Fruit fly (Drosophila melanogaster) whole organism, embryonic: ENCODE results near the gene CG7656.
A peak's percentile ranks its signal among the peaks of the same experiment; 100 is the strongest.

Experiments used
- Awh ChIP-seq: fragments of 200-800 bp; sonication (Bioruptor generic); IDR thresholded peaks from 2 replicates; pipeline ENCODE4, ENCODE4 v1.3.6; 2022; ENCODE audit warnings: missing biosample characterization, missing genetic modification characterization
- B-H1 ChIP-seq: fragments of 200-800 bp; sonication (Bioruptor generic); IDR thresholded peaks from 3 replicates; pipeline ENCODE4 v1.3.6; 2022; ENCODE audit warnings: missing biosample characterization, missing genetic modification characterization
- B-H2 ChIP-seq: fragments of 200-800 bp; sonication (Bioruptor generic); optimal IDR thresholded peaks from 2 replicates; lab custom pipeline; 2018; ENCODE audit warnings: missing biosample characterization, mild to moderate bottlenecking, missing genetic modification characterization
- C15 ChIP-seq: fragments of 200-800 bp; sonication (Bioruptor generic); IDR thresholded peaks from 3 replicates; pipeline ENCODE4 v1.3.6; 2022; ENCODE audit warnings: missing biosample characterization, missing genetic modification characterization
- CG10321 ChIP-seq: fragments of 200-800 bp; sonication (Bioruptor generic); IDR thresholded peaks from 2 replicates; pipeline ENCODE4 v1.3.6; 2022; ENCODE audit warnings: missing biosample characterization, missing genetic modification characterization
- CG11560 ChIP-seq: fragments of 200-800 bp; sonication (Bioruptor generic); IDR thresholded peaks from 3 replicates; pipeline ENCODE4 v1.3.6; 2022; ENCODE audit warnings: missing biosample characterization, missing genetic modification characterization
- CG11696 ChIP-seq: fragments of 200-800 bp; sonication (Bioruptor generic); IDR thresholded peaks from 2 replicates; pipeline ENCODE4 v1.3.6; 2022; ENCODE audit warnings: missing biosample characterization, missing genetic modification characterization
- CG14860 ChIP-seq: fragments of 200-800 bp; sonication (Bioruptor generic); IDR thresholded peaks from 3 replicates; pipeline ENCODE4 v1.3.6; 2022; ENCODE audit warnings: missing biosample characterization, missing genetic modification characterization; ENCODE audit not compliant: partially characterized antibody
- CG15269 ChIP-seq: fragments of 200-800 bp; sonication (Bioruptor generic); optimal IDR thresholded peaks from 2 replicates; lab custom pipeline; 2018; ENCODE audit warnings: missing biosample characterization, mild to moderate bottlenecking, missing genetic modification characterization, moderate library complexity
- CG17361 ChIP-seq: fragments of 200-800 bp; sonication (Bioruptor generic); IDR thresholded peaks from 3 replicates; pipeline ENCODE4 v1.3.6; 2022; ENCODE audit warnings: missing biosample characterization, missing genetic modification characterization
- CG31224 ChIP-seq: fragments of 200-800 bp; sonication (Bioruptor generic); IDR thresholded peaks from 2 replicates; pipeline ENCODE4 v1.3.6; 2022; ENCODE audit warnings: missing biosample characterization, missing genetic modification characterization
- CG42726 ChIP-seq: fragments of 200-800 bp; sonication (Bioruptor generic); IDR thresholded peaks from 2 replicates; pipeline ENCODE4 v1.3.6; 2022; ENCODE audit warnings: missing biosample characterization, missing genetic modification characterization; ENCODE audit not compliant: partially characterized antibody
- CG4424 ChIP-seq: fragments of 200-800 bp; sonication (Bioruptor generic); optimal IDR thresholded peaks from 3 replicates; lab custom pipeline; 2016; ENCODE audit warnings: missing biosample characterization, missing genetic modification characterization
- CG5245 ChIP-seq: fragments of 200-800 bp; sonication (Bioruptor generic); optimal IDR thresholded peaks from 3 replicates; lab custom pipeline; 2016; ENCODE audit warnings: missing biosample characterization, missing genetic modification characterization
- CG5953 ChIP-seq: fragments of 200-800 bp; sonication (Bioruptor generic); IDR thresholded peaks from 2 replicates; pipeline ENCODE4 v1.3.6; 2022; ENCODE audit warnings: missing biosample characterization, missing genetic modification characterization
- CG6683 ChIP-seq: fragments of 200-800 bp; sonication (Bioruptor generic); optimal IDR thresholded peaks from 2 replicates; lab custom pipeline; 2017; ENCODE audit warnings: missing biosample characterization, mild to moderate bottlenecking, missing genetic modification characterization, missing genetic modification reagents
- CG6689 ChIP-seq: fragments of 200-800 bp; sonication (Bioruptor generic); IDR thresholded peaks from 2 replicates; pipeline ENCODE4 v1.3.6; 2022; ENCODE audit warnings: missing biosample characterization, missing genetic modification characterization
- CG6765 ChIP-seq: fragments of 200-800 bp; sonication (Bioruptor generic); optimal IDR thresholded peaks from 3 replicates; lab custom pipeline; 2017; ENCODE audit warnings: missing biosample characterization, mild to moderate bottlenecking, missing genetic modification characterization
- CG8281 ChIP-seq: fragments of 200-800 bp; sonication (Bioruptor generic); optimal IDR thresholded peaks from 2 replicates; lab custom pipeline; 2018; ENCODE audit warnings: missing biosample characterization, mild to moderate bottlenecking, missing genetic modification characterization, moderate library complexity
- CG8359 ChIP-seq: fragments of 200-800 bp; sonication (Bioruptor generic); optimal IDR thresholded peaks from 2 replicates; lab custom pipeline; 2017; ENCODE audit warnings: missing biosample characterization, mild to moderate bottlenecking, missing genetic modification characterization, borderline replicate concordance
- CG9817 ChIP-seq: fragments of 200-800 bp; sonication (Bioruptor generic); optimal IDR thresholded peaks from 2 replicates; lab custom pipeline; 2018; ENCODE audit warnings: missing biosample characterization, mild to moderate bottlenecking, missing genetic modification characterization, moderate library complexity
- CG9876 ChIP-seq: fragments of 200-800 bp; sonication (Bioruptor generic); optimal IDR thresholded peaks from 2 replicates; lab custom pipeline; 2016; ENCODE audit warnings: missing biosample characterization, missing genetic modification characterization
- Dfd ChIP-seq, 2 experiments: fragments of >200 bp; optimal IDR thresholded peaks; 2 replicates each; lab custom pipeline; 2017; ENCODE audit warnings: missing biosample characterization in 2 of 2, missing genetic modification characterization in 2 of 2
- Dll ChIP-seq: fragments of 200-800 bp; sonication (Bioruptor generic); IDR thresholded peaks from 4 replicates; pipeline ENCODE4 v1.3.6; 2022; ENCODE audit warnings: missing biosample characterization, missing genetic modification characterization; ENCODE audit not compliant: partially characterized antibody
- MESR4 ChIP-seq: fragments of 200-800 bp; sonication (Bioruptor generic); optimal IDR thresholded peaks from 2 replicates; lab custom pipeline; 2018; ENCODE audit warnings: missing biosample characterization, mild to moderate bottlenecking, missing genetic modification characterization, moderate library complexity
- Med ChIP-seq: fragments of 200-800 bp; sonication (Bioruptor generic); peaks from one replicate; lab custom pipeline; 2016; ENCODE audit warnings: missing biosample characterization, missing genetic modification characterization, mild to moderate bottlenecking, inconsistent platforms, moderate library complexity
- Meics ChIP-seq: fragments of 200-800 bp; sonication (Bioruptor generic); optimal IDR thresholded peaks from 2 replicates; lab custom pipeline; 2017; ENCODE audit warnings: missing biosample characterization, mild to moderate bottlenecking, missing genetic modification characterization
- NC2β ChIP-seq: fragments of 200-800 bp; sonication (Bioruptor generic); optimal IDR thresholded peaks from 2 replicates; lab custom pipeline; 2016; ENCODE audit warnings: missing biosample characterization, missing genetic modification characterization
- Oaz ChIP-seq: fragments of 200-800 bp; sonication (Bioruptor generic); IDR thresholded peaks from 2 replicates; pipeline ENCODE4 v1.3.6; 2022; ENCODE audit warnings: missing biosample characterization, missing genetic modification characterization
- Oli ChIP-seq: fragments of 200-800 bp; sonication (Bioruptor generic); optimal IDR thresholded peaks from 2 replicates; lab custom pipeline; 2018; ENCODE audit warnings: missing biosample characterization, mild to moderate bottlenecking, missing genetic modification characterization, moderate library complexity
- Spps ChIP-seq: fragments of 200-800 bp; sonication (Bioruptor generic); optimal IDR thresholded peaks from 2 replicates; lab custom pipeline; 2018; ENCODE audit warnings: missing biosample characterization, mild to moderate bottlenecking, missing genetic modification characterization
- bab2 ChIP-seq: fragments of 200-800 bp; sonication (Bioruptor generic); optimal IDR thresholded peaks from 2 replicates; lab custom pipeline; 2016; ENCODE audit warnings: missing biosample characterization, missing genetic modification characterization
- bsh ChIP-seq, 2 experiments: fragments of 200-800 bp; sonication (Bioruptor generic); optimal IDR thresholded peaks; 2 replicates each; lab custom pipeline; 2017 to 2018; ENCODE audit warnings: mild to moderate bottlenecking in 2 of 2, missing biosample characterization in 2 of 2, missing genetic modification characterization in 2 of 2, moderate library complexity in 1 of 2
- dati ChIP-seq: fragments of 200-800 bp; sonication (Bioruptor generic); IDR thresholded peaks from 2 replicates; pipeline ENCODE4 v1.3.6; 2022; ENCODE audit warnings: missing biosample characterization, missing genetic modification characterization
- ewg ChIP-seq: fragments of 200-800 bp; sonication (Bioruptor generic); optimal IDR thresholded peaks from 3 replicates; lab custom pipeline; 2017; ENCODE audit warnings: mild to moderate bottlenecking, missing biosample characterization, missing genetic modification reagents, missing genetic modification characterization
- exex ChIP-seq: fragments of 200-800 bp; sonication (Bioruptor generic); optimal IDR thresholded peaks from 4 replicates; lab custom pipeline; 2018; ENCODE audit warnings: missing biosample characterization, mild to moderate bottlenecking, missing genetic modification characterization, moderate library complexity
- fd64A ChIP-seq: fragments of 200-800 bp; sonication (Bioruptor generic); optimal IDR thresholded peaks from 3 replicates; lab custom pipeline; 2018; ENCODE audit warnings: missing biosample characterization, mild to moderate bottlenecking, missing genetic modification characterization
- gcm2 ChIP-seq: fragments of 200-800 bp; sonication (Bioruptor generic); optimal IDR thresholded peaks from 2 replicates; lab custom pipeline; 2016; ENCODE audit warnings: missing biosample characterization, missing genetic modification characterization
- lbe ChIP-seq: fragments of 200-800 bp; sonication (Bioruptor generic); optimal IDR thresholded peaks from 2 replicates; lab custom pipeline; 2016; ENCODE audit warnings: missing biosample characterization, mild to moderate bottlenecking, missing genetic modification characterization
- odd ChIP-seq: fragments of 200-800 bp; sonication (Bioruptor generic); optimal IDR thresholded peaks from 2 replicates; lab custom pipeline; 2017; ENCODE audit warnings: missing biosample characterization, mild to moderate bottlenecking, missing genetic modification characterization
- pros ChIP-seq: fragments of 200-800 bp; sonication (Bioruptor generic); optimal IDR thresholded peaks from 3 replicates; lab custom pipeline; 2019; ENCODE audit warnings: missing biosample characterization, mild to moderate bottlenecking, missing genetic modification characterization, moderate library complexity
- salm ChIP-seq: fragments of 200-800 bp; sonication (Bioruptor generic); optimal IDR thresholded peaks from 2 replicates; lab custom pipeline; 2018; ENCODE audit warnings: missing biosample characterization, mild to moderate bottlenecking, missing genetic modification characterization
- sc ChIP-seq, 3 experiments: fragments of >200 bp in 2 of 3; fragments of 200-800 bp in 1 of 3; sonication (Bioruptor generic) in 1 of 3; optimal IDR thresholded peaks; 2 replicates in 2 of 3; 3 replicates in 1 of 3; lab custom pipeline; 2017; ENCODE audit warnings: mild to moderate bottlenecking in 1 of 3, missing biosample characterization in 1 of 3, missing genetic modification characterization in 1 of 3, missing genetic modification reagents in 1 of 3
- sd ChIP-seq: fragments of 200-800 bp; sonication (Bioruptor generic); optimal IDR thresholded peaks from 3 replicates; lab custom pipeline; 2018; ENCODE audit warnings: missing biosample characterization, mild to moderate bottlenecking, missing genetic modification characterization, moderate library complexity
- tgo ChIP-seq: fragments of 200-800 bp; sonication (Bioruptor generic); IDR thresholded peaks from 3 replicates; pipeline ENCODE4 v1.3.6; 2022; ENCODE audit warnings: missing biosample characterization, missing genetic modification characterization
- ttk ChIP-seq: fragments of 200-800 bp; sonication (Bioruptor generic); IDR thresholded peaks from 2 replicates; pipeline ENCODE4 v2.1.2; 2022; ENCODE audit warnings: missing biosample characterization, missing genetic modification characterization
- vnd ChIP-seq: fragments of 200-800 bp; sonication (Bioruptor generic); IDR thresholded peaks from 3 replicates; pipeline ENCODE4 v1.3.6; 2022; ENCODE audit warnings: missing biosample characterization, missing genetic modification characterization; ENCODE audit not compliant: partially characterized antibody
- zen ChIP-seq: fragments of 200-800 bp; sonication (Bioruptor generic); optimal IDR thresholded peaks from 3 replicates; lab custom pipeline; 2018; ENCODE audit warnings: missing biosample characterization, mild to moderate bottlenecking, missing genetic modification characterization, moderate library complexity
- zf30C ChIP-seq: fragments of 200-800 bp; sonication (Bioruptor generic); optimal IDR thresholded peaks from 3 replicates; lab custom pipeline; 2018; ENCODE audit warnings: missing biosample characterization, mild to moderate bottlenecking, missing genetic modification characterization
- zfh2 ChIP-seq: fragments of 200-800 bp; sonication (Bioruptor generic); optimal IDR thresholded peaks from 2 replicates; lab custom pipeline; 2016; ENCODE audit warnings: missing biosample characterization, missing genetic modification characterization

CG7656 gene

DNA sequence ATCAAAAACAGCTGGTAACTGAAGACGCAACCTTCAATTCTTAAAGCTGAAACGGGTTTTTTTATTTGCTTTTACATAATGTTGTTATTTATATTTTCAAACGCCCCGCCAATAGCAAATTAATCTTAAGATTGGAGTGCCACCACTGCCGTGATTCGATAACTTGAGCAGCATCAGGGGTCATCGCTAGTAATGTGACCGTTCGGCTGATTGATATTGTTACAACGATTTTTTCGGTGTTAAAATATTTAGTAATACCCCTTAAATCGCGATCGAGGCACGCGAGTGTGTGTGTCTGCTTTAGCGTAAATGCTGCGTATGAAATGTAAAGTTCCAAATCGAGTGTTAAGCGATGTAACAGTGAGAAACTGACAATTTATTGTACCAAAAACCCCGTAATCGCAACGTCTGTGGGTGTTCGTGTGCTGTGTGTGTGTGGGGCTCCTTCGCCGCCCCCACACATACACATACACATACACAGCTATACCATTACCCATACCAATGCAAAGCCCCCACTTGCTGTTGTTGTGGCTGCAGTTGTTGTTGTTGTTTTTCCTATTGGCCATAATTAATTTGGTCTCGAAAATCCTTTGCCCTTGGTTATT is 22.0 kb downstream of the CG7656 start, which contains the start of gene dop (continued):
- TF ChIP-seq B-H1 (no peak), lbe (no peak), Spps (tag; lab: Kevin White, UChicago) (no peak), salm (no peak), CG6683 (no peak), Oli (tag; lab: Kevin White, UChicago) (no peak), gcm2 (GFP tag; lab: Kevin White, UChicago) (no peak), CG11560 (no peak), MESR4 (peak; percentile 84), CG10321 (GFP tag; lab: Robert Waterston, UW) (no peak), CG9817 (tag; lab: Kevin White, UChicago) (no peak), Awh (GFP tag; lab: Robert Waterston, UW) (no peak), Meics (GFP tag; lab: Kevin White, UChicago) (no peak), dati (GFP tag; lab: Robert Waterston, UW) (no peak), CG4424 (no peak), Med (peak; percentile 89), CG17361 (no peak), B-H2 (peak; percentile 58), CG5245 (no peak), CG6689 (GFP tag; lab: Robert Waterston, UW) (no peak), Oaz (no peak), CG9876 (GFP tag; lab: Kevin White, UChicago) (no peak), bsh (GFP tag; optimal IDR thresholded peaks at IDR 0.05; lab: Kevin White, UChicago) (no peak), CG11696 (GFP tag; lab: Robert Waterston, UW) (no peak), zfh2 (GFP tag; lab: Kevin White, UChicago) (peak; percentile 44), NC2β (GFP tag; lab: Kevin White, UChicago) (peak; percentile 13), sc (optimal IDR thresholded peaks at IDR 0.05; lab: Kevin White, UChicago) (no peak), sc (GFP tag; optimal IDR thresholded peaks at IDR 0.05; lab: Kevin White, UChicago) (no peak), CG5953 (GFP tag; lab: Robert Waterston, UW) (no peak), CG6765 (GFP tag; lab: Kevin White, UChicago) (no peak), Dll (GFP tag; lab: Robert Waterston, UW) (peak; percentile 72), CG8359 (GFP tag; lab: Kevin White, UChicago) (no peak), pros (GFP tag; lab: Kevin White, UChicago) (no peak), sd (no peak), vnd (GFP tag; lab: Robert Waterston, UW) (peak; percentile 43; the same call in 1 of the 3 replicates), CG31224 (GFP tag; lab: Robert Waterston, UW) (no peak), CG8281 (tag; lab: Kevin White, UChicago) (no peak), CG42726 (GFP tag; lab: Robert Waterston, UW) (no peak), ttk (GFP tag; lab: Robert Waterston, UW) (no peak), ewg (no peak), exex (no peak), fd64A (no peak), CG15269 (tag; lab: Kevin White, UChicago) (no peak), Dfd (GFP tag; optimal IDR thresholded peaks at IDR 0.05; lab: Kevin White, UChicago) (no peak), zen (tag; lab: Kevin White, UChicago) (no peak), tgo (GFP tag; lab: Robert Waterston, UW) (no peak), bab2 (no peak), zf30C (no peak), C15 (GFP tag; lab: Robert Waterston, UW) (no peak), CG14860 (GFP tag; lab: Robert Waterston, UW) (peak; percentile 59), odd (GFP tag; lab: Kevin White, UChicago) (no peak)
